Worm (Caenorhabditis elegans): ENCODE data around the gene hsp-60.

DNA sequence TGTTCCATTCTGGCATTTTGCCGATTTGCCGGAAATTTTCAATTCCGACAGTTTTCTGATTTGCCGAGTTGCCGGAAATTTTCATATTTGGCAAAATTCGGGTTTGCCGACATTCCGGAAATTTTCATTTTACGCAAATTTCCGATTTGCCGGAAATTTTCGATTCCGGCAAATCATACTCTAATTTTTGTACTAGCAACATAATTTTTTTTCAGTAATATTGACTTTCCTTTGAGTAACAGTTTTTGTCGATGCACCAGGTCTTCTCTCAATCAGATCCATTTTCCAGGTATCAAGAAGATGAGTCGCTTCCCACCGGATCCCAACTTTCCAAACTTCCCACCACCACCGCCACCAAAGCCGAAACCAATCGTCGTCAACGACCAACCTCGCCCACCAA, 21.6 kb downstream of the hsp-60 start, which contains the start of gene Y22D7AL.3:
- TF ChIP-seq W03F9.2 (tag; optimal IDR thresholded peaks at IDR 0.05) (no peak), him-1 (tag; optimal IDR thresholded peaks at IDR 0.05) (no peak)

Measured in whole organism, L4/young adult.